Fruit fly (Drosophila melanogaster): Measurements from ENCODE around the gene CG33267.

dm6 chr3L:11542948-11543347 is 21.3 kb upstream of the CG33267 start:
- TF ChIP-seq EcR (GFP tag; optimal IDR thresholded peaks at IDR 0.05), result no peak
- TF ChIP-seq CG8159 (tag; optimal IDR thresholded peaks at IDR 0.05), result no peak
- TF ChIP-seq CG17806 (tag; optimal IDR thresholded peaks at IDR 0.05), result no peak
- no peak for TF ChIP-seq fd96Ca (GFP tag; IDR thresholded peaks at IDR 0.05)
- no peak for TF ChIP-seq rn (GFP tag; IDR thresholded peaks at IDR 0.05)
- no peak for TF ChIP-seq CG8301 (tag; optimal IDR thresholded peaks at IDR 0.05)
- TF ChIP-seq CG13204 (GFP tag; optimal IDR thresholded peaks at IDR 0.05), result no peak
- no peak for TF ChIP-seq D1 (tag; optimal IDR thresholded peaks at IDR 0.05)
- no peak for TF ChIP-seq CG14655 (GFP tag; optimal IDR thresholded peaks at IDR 0.05)
- no peak for TF ChIP-seq CG32121 (GFP tag; IDR thresholded peaks at IDR 0.05)
